Fruit fly (Drosophila melanogaster) whole organism, embryonic: ENCODE data around the gene lectin-21Cb.

Experiments used
- CG11695 ChIP-seq: fragments of 200-800 bp; sonication (Bioruptor generic); IDR thresholded peaks from 3 replicates; pipeline ENCODE4 v1.3.6; 2022; ENCODE audit warnings: missing biosample characterization, missing genetic modification characterization
- CG13287 ChIP-seq: fragments of 200-800 bp; sonication (Bioruptor generic); IDR thresholded peaks from 2 replicates; pipeline ENCODE4 v1.3.6; 2022; ENCODE audit warnings: missing biosample characterization, missing genetic modification characterization; ENCODE audit not compliant: partially characterized antibody
- CG2116 ChIP-seq: fragments of 200-800 bp; sonication (Bioruptor generic); optimal IDR thresholded peaks from 3 replicates; lab custom pipeline; 2018; ENCODE audit warnings: missing biosample characterization, mild to moderate bottlenecking, missing genetic modification characterization
- CG7963 ChIP-seq: fragments of 200-800 bp; sonication (Bioruptor generic); IDR thresholded peaks from 3 replicates; pipeline ENCODE4 v1.3.6; 2022; ENCODE audit warnings: missing biosample characterization, missing genetic modification characterization; ENCODE audit not compliant: partially characterized antibody
- ERR ChIP-seq: fragments of 200-800 bp; sonication (Bioruptor generic); optimal IDR thresholded peaks from 2 replicates; lab custom pipeline; 2016; ENCODE audit warnings: missing biosample characterization, missing genetic modification characterization
- Scr ChIP-seq: fragments of 200-800 bp; sonication (Bioruptor generic); IDR thresholded peaks from 2 replicates; pipeline ENCODE4 v1.3.6; 2022; ENCODE audit warnings: missing biosample characterization, missing genetic modification characterization; ENCODE audit not compliant: partially characterized antibody
- Sox100B ChIP-seq: fragments of 200-800 bp; sonication (Bioruptor generic); optimal IDR thresholded peaks from 3 replicates; lab custom pipeline; 2018; ENCODE audit warnings: missing biosample characterization, mild to moderate bottlenecking, missing genetic modification characterization
- az2 ChIP-seq: fragments of 200-800 bp; sonication (Bioruptor generic); optimal IDR thresholded peaks from 3 replicates; lab custom pipeline; 2016; ENCODE audit warnings: missing biosample characterization, missing genetic modification characterization
- fru ChIP-seq: fragments of >200 bp; optimal IDR thresholded peaks from 2 replicates; lab custom pipeline; 2017
- jigr1 ChIP-seq: fragments of 200-800 bp; sonication (Bioruptor generic); IDR thresholded peaks from 3 replicates; pipeline ENCODE4 v1.3.6; 2022; ENCODE audit warnings: missing biosample characterization, missing genetic modification characterization
- pum ChIP-seq: fragments of 200-800 bp; sonication (Bioruptor generic); optimal IDR thresholded peaks from 2 replicates; lab custom pipeline; 2016; ENCODE audit warnings: missing biosample characterization, missing genetic modification characterization
- stwl ChIP-seq: fragments of 200-800 bp; sonication (Bioruptor generic); optimal IDR thresholded peaks from 3 replicates; lab custom pipeline; 2018; ENCODE audit warnings: missing biosample characterization, mild to moderate bottlenecking, missing genetic modification characterization, moderate library complexity
- ttk ChIP-seq: fragments of 200-800 bp; sonication (Bioruptor generic); IDR thresholded peaks from 2 replicates; pipeline ENCODE4 v2.1.2; 2022; ENCODE audit warnings: missing biosample characterization, missing genetic modification characterization

DNA sequence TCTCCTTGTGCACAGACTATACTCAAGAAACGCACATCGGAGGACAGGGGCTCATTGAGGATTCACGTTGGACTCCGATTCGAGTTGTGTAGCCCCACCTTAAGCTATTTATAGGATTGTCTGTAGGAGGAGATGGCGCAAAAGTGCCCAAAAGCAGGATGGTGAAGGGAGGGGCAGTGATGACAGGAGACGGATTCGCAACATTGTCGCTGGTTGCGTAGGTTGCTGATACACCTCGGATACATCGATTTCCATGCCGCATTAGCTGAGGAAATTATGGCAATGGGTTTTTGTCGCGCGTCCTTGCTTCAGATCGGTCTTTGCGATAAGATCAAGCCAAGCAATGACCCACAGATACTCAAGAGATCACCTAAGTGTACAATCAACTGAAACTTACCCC lies 26.6 kb upstream of the lectin-21Cb start:
- TF ChIP-seq jigr1 (no peak), pum (GFP tag; lab: Kevin White, UChicago) (no peak), CG7963 (no peak), ttk (GFP tag; lab: Robert Waterston, UW) (no peak), CG2116 (GFP tag; lab: Kevin White, UChicago) (no peak), az2 (GFP tag; lab: Kevin White, UChicago) (no peak), Sox100B (GFP tag; lab: Kevin White, UChicago) (no peak), CG13287 (no peak), ERR (GFP tag; lab: Kevin White, UChicago) (no peak), fru (lab: Kevin White, UChicago) (no peak), CG11695 (GFP tag; lab: Robert Waterston, UW) (no peak), stwl (no peak), Scr (GFP tag; lab: Robert Waterston, UW) (no peak)
